Fruit fly (Drosophila melanogaster): ENCODE data around the gene Amnionless.

The Amnionless gene

dm6 chr2L:250507-251215 lies 38.3 kb downstream of the Amnionless start, which contains the start of gene kis (continued):
- TF ChIP-seq CG4707 (GFP tag; optimal IDR thresholded peaks at IDR 0.05), result peak; percentile 35
- TF ChIP-seq org-1 (GFP tag; optimal IDR thresholded peaks at IDR 0.05), result no peak
- TF ChIP-seq MTF-1 (GFP tag; optimal IDR thresholded peaks at IDR 0.05; ENCODE audit: borderline replicate concordance), result no peak
- TF ChIP-seq grn (GFP tag; optimal IDR thresholded peaks at IDR 0.05), result no peak
- TF ChIP-seq CG18764 (GFP tag; optimal IDR thresholded peaks at IDR 0.05), result no peak
- TF ChIP-seq CHES-1-like (GFP tag; optimal IDR thresholded peaks at IDR 0.05), result peak; percentile 76
- no peak for TF ChIP-seq Ada2b (GFP tag; IDR thresholded peaks at IDR 0.05)
- peak; percentile 66 for TF ChIP-seq CG6272 (GFP tag; IDR thresholded peaks at IDR 0.05)
- no peak for TF ChIP-seq tgo (GFP tag; IDR thresholded peaks at IDR 0.05)
- TF ChIP-seq kah (GFP tag; optimal IDR thresholded peaks at IDR 0.05), result peak; percentile 35
- TF ChIP-seq CG10565 (GFP tag; optimal IDR thresholded peaks at IDR 0.05), result no peak
- TF ChIP-seq eve (GFP tag; optimal IDR thresholded peaks at IDR 0.05), result no peak
- TF ChIP-seq CG9817 (tag; optimal IDR thresholded peaks at IDR 0.05), result peak; percentile 36
- peak; percentile 25 for TF ChIP-seq CG15269 (tag; optimal IDR thresholded peaks at IDR 0.05)
- TF ChIP-seq CG8924 (tag; optimal IDR thresholded peaks at IDR 0.05), result peak; percentile 63
- peak in 1 of 2 experiments; percentile 24 for TF ChIP-seq chif (GFP tag; optimal IDR thresholded peaks at IDR 0.05)
- no peak for TF ChIP-seq Dip2 (GFP tag; IDR thresholded peaks at IDR 0.05)
- TF ChIP-seq CG16815 (GFP tag; optimal IDR thresholded peaks at IDR 0.05), result no peak
- no peak for TF ChIP-seq CG17328 (GFP tag; IDR thresholded peaks at IDR 0.05)
- TF ChIP-seq tin (GFP tag; optimal IDR thresholded peaks at IDR 0.05), result peak; percentile 40
- no peak for TF ChIP-seq tap (tag; optimal IDR thresholded peaks at IDR 0.05)
- no peak for TF ChIP-seq danr (GFP tag; IDR thresholded peaks at IDR 0.05)
- TF ChIP-seq CG18599 (GFP tag; optimal IDR thresholded peaks at IDR 0.05), result peak; percentile 42
- TF ChIP-seq sima (GFP tag; optimal IDR thresholded peaks at IDR 0.05), result peak; percentile 10
- no peak for TF ChIP-seq CG1233 (GFP tag; optimal IDR thresholded peaks at IDR 0.05)
- TF ChIP-seq CG3838 (GFP tag; optimal IDR thresholded peaks at IDR 0.05), result peak; percentile 4
- peak; percentile 66 for TF ChIP-seq Hmr (GFP tag; optimal IDR thresholded peaks at IDR 0.05)
- peak; percentile 4 for TF ChIP-seq ind (GFP tag; optimal IDR thresholded peaks at IDR 0.05)
- TF ChIP-seq slou (GFP tag; optimal IDR thresholded peaks at IDR 0.05), result no peak
- 0 out of 2 replicates have a peak, but pooled peaks have one; percentile 6 for TF ChIP-seq dati (GFP tag; IDR thresholded peaks at IDR 0.05)
- peak; percentile 54 for TF ChIP-seq CG15601 (tag; optimal IDR thresholded peaks at IDR 0.05)
- peak; percentile 43 for TF ChIP-seq Sry-β (GFP tag; optimal IDR thresholded peaks at IDR 0.05)
- peak; percentile 23 for TF ChIP-seq ash1 (GFP tag; optimal IDR thresholded peaks at IDR 0.05)
- TF ChIP-seq D19B (GFP tag; optimal IDR thresholded peaks at IDR 0.05), result no peak
- peak; percentile 50 for TF ChIP-seq MBD-R2 (GFP tag; IDR thresholded peaks at IDR 0.05)
- no peak for TF ChIP-seq sisA (GFP tag; IDR thresholded peaks at IDR 0.05)
- TF ChIP-seq wdn (GFP tag; IDR thresholded peaks at IDR 0.05), result no peak
- TF ChIP-seq ATbp (GFP tag; optimal IDR thresholded peaks at IDR 0.05), result no peak
- peak; percentile 31 for TF ChIP-seq Dip3 (GFP tag; optimal IDR thresholded peaks at IDR 0.05)
- TF ChIP-seq CG10959 (GFP tag; IDR thresholded peaks at IDR 0.05), result no peak
- TF ChIP-seq CG31224 (GFP tag; IDR thresholded peaks at IDR 0.05), result no peak
- no peak for TF ChIP-seq CG16863 (GFP tag; optimal IDR thresholded peaks at IDR 0.05)
- peak; percentile 70 for TF ChIP-seq CG9932 (GFP tag; IDR thresholded peaks at IDR 0.05)
- TF ChIP-seq Gsc (GFP tag; IDR thresholded peaks at IDR 0.05), result no peak
- no peak for TF ChIP-seq ttk (GFP tag; IDR thresholded peaks at IDR 0.05)
- peak; percentile 94 for TF ChIP-seq Ets97D (GFP tag; optimal IDR thresholded peaks at IDR 0.05)
- peak; percentile 91 for TF ChIP-seq tna (GFP tag; IDR thresholded peaks at IDR 0.05; ENCODE audit: partially characterized antibody)
- TF ChIP-seq pho (GFP tag; optimal IDR thresholded peaks at IDR 0.05), result peak; percentile 67
- no peak for TF ChIP-seq CG17912 (GFP tag; optimal IDR thresholded peaks at IDR 0.05)
- peak; percentile 17 for TF ChIP-seq CG12744 (GFP tag; optimal IDR thresholded peaks at IDR 0.05)
- peak; percentile 56; the same call in 2 of the 3 replicates for TF ChIP-seq CG34422 (GFP tag; IDR thresholded peaks at IDR 0.05)
